Worm (Caenorhabditis elegans) whole organism, late embryonic: ENCODE data around the gene F07C3.9.

Experiments
- ceh-18 ChIP-seq: sonication (generic microtip); optimal IDR thresholded peaks from 2 replicates; lab custom pipeline; 2016; ENCODE audit warnings: missing genetic modification characterization, missing compliant biosample characterization
- hlh-15 ChIP-seq: sonication (generic microtip); optimal IDR thresholded peaks from 2 replicates; lab custom pipeline; 2016; ENCODE audit warnings: missing genetic modification characterization, missing compliant biosample characterization
- lin-11 ChIP-seq: fragments of 200-800 bp; sonication (Bioruptor generic); optimal IDR thresholded peaks from 2 replicates; lab custom pipeline; 2018; ENCODE audit warnings: mild to moderate bottlenecking, missing genetic modification characterization, missing compliant biosample characterization
- nfya-1 ChIP-seq: sonication (generic microtip); optimal IDR thresholded peaks from 2 replicates; lab custom pipeline; 2017; ENCODE audit warnings: missing genetic modification characterization, mild to moderate bottlenecking, missing compliant biosample characterization, antibody characterized with exemption, moderate library complexity
- nhr-11 ChIP-seq: fragments of 150-350 bp; optimal IDR thresholded peaks from 2 replicates; lab custom pipeline; 2014; ENCODE audit warnings: missing biosample characterization, missing genetic modification characterization
- pha-4 ChIP-seq: fragments of 150-350 bp; optimal IDR thresholded peaks from 2 replicates; lab custom pipeline; 2018; ENCODE audit warnings: missing biosample characterization, missing genetic modification reagents, missing genetic modification characterization
- pqm-1 ChIP-seq: sonication (generic microtip); optimal IDR thresholded peaks from 2 replicates; lab custom pipeline; 2016; ENCODE audit warnings: missing genetic modification characterization, missing compliant biosample characterization

ce11 chrV:9268202-9268601 lies 13.8 kb upstream of the F07C3.9 start:
- TF ChIP-seq nhr-11 (tag; lab: Kevin White, UChicago): no peak
- TF ChIP-seq ceh-18 (tag; lab: Kevin White, UChicago): no peak
- TF ChIP-seq pqm-1 (tag; lab: Kevin White, UChicago): no peak
- no peak for TF ChIP-seq pha-4 (tag; lab: Kevin White, UChicago)
- TF ChIP-seq lin-11 (tag; lab: Kevin White, UChicago): no peak
- TF ChIP-seq nfya-1 (tag; lab: Kevin White, UChicago): no peak
- TF ChIP-seq hlh-15 (tag; lab: Kevin White, UChicago): no peak
